Fruit fly (Drosophila melanogaster) S2 (cell line): Measurements from ENCODE around the gene CG18508.

ENCODE experiments used
- CG8478 ChIP-seq: fragments of >200 bp; optimal IDR thresholded peaks from 2 replicates; lab custom pipeline; 2018
- CTCF ChIP-seq, 2 experiments: fragments of >200 bp; optimal IDR thresholded peaks; 2 replicates each; lab custom pipeline; 2018

Gene CG18508

dm6 chrX:3162405-3163256 lies 10.3 kb downstream of the CG18508 start:
- TF ChIP-seq CG8478 (lab: Kevin White, UChicago), result no peak
- TF ChIP-seq CTCF (optimal IDR thresholded peaks at IDR 0.05; lab: Kevin White, UChicago), result peak in 1 of 2 experiments; percentile 6

DNA sequence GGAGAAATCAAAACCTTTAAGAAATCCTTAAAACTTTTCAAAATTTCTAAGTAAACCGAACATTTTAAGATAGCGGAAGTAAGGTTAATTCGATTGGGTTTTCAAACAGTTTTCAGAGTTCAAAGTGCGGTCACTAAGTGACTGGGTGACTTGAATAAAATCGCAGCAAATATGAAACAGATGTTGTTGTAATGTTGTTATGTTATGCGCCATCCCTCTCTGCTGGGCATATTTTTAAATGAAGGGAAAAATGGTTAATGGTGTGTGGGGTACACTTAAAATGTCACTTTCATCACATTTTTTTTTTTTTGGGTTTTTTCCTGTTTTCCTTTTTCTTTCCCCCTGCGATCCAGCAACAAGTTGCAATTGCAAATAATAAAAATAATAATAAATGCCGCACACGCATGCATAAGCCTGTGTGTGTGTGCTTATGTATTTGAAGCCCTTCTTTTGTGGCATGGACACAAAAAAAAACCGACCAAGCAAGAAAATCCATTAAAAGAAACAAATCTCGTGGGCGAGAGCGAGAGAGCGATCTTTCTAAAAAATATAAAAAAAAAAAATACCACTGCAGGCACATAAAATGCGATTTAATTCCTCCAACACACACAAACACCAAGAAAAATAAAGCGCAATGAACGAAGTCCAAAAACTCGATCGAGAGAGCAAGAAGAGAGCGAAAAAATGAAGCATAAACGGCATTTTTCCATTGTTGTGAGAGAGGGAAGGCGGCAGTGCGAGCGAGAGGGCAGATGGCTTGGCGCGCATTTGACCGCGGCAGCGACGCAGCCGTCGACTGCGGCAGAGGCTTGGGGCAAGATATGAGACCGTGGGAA lies 11.2 kb downstream of the CG18508 start:
- TF ChIP-seq CG8478 (lab: Kevin White, UChicago), result no peak
- TF ChIP-seq CTCF (optimal IDR thresholded peaks at IDR 0.05; lab: Kevin White, UChicago), result no peak

dm6 chrX:3158620-3159019 lies 14.3 kb downstream of the CG18508 start:
- TF ChIP-seq CTCF (optimal IDR thresholded peaks at IDR 0.05; lab: Kevin White, UChicago) (no peak), CG8478 (lab: Kevin White, UChicago) (no peak)

dm6 chrX:3157048-3157703 lies 15.8 kb downstream of the CG18508 start:
- TF ChIP-seq CG8478 (lab: Kevin White, UChicago) (no peak), CTCF (optimal IDR thresholded peaks at IDR 0.05; lab: Kevin White, UChicago) (no peak)

- TF ChIP-seq CG8478 (lab: Kevin White, UChicago), result no peak
- TF ChIP-seq CTCF (optimal IDR thresholded peaks at IDR 0.05; lab: Kevin White, UChicago), result no peak
Observed at dm6 chrX:3152280-3152679, 20.7 kb downstream of the CG18508 start.

DNA sequence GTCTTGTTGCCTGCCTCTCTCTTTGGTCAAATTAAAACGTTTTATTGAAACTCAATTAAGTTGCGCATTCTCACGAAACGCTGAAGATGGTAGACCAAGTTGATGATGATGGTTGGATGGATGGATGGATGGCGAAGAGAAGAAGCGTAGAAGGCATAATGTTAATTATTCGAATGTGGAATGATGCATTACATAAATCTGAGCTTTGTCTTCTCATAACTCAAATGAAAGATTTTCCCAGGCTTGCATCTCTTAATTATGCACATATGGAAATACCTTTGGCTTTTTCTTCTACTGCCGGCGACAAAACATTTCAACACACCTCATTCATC lies 21.5 kb downstream of the CG18508 start:
- TF ChIP-seq CG8478 (lab: Kevin White, UChicago) (no peak), CTCF (optimal IDR thresholded peaks at IDR 0.05; lab: Kevin White, UChicago) (no peak)

DNA sequence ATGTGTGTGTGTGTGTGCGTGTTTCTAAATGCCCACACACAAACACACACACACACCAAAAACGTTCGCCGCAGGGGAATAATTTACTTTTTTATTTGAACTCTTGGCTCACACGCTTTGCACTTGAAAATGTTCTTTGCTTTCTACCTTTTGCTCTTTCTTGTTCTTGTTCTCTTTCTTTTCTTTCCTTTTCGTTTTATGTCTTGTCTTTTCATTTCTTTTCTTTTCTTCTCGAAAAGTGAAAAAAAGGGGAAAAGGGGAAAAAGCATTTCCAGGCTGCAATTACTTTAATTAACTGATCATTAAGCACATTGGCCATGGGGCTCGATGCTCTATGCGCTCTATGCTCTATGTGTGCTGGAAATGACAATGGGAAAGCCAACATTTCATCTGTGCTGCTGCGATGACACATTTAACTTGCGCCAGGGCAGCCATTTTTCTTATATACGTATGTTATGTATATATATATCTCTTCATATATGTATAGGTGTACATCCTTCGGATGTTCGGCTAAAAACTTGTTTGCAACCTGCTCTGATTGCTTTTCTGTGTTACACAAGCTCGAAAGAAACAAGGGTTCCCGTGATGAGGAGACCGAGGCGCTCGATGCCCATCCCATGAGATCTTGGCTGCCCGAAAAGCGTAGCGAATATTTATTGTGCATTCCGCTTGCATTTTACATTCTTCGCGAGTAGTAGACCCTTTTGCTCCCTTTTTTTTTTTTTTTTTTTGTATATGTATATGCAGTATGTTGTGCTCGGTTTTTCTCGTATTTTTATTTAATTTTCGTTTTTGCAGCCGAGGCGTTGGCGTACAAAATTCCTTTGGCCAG lies 22.1 kb downstream of the CG18508 start:
- no peak for TF ChIP-seq CTCF (optimal IDR thresholded peaks at IDR 0.05; lab: Kevin White, UChicago)
- TF ChIP-seq CG8478 (lab: Kevin White, UChicago), result no peak

DNA sequence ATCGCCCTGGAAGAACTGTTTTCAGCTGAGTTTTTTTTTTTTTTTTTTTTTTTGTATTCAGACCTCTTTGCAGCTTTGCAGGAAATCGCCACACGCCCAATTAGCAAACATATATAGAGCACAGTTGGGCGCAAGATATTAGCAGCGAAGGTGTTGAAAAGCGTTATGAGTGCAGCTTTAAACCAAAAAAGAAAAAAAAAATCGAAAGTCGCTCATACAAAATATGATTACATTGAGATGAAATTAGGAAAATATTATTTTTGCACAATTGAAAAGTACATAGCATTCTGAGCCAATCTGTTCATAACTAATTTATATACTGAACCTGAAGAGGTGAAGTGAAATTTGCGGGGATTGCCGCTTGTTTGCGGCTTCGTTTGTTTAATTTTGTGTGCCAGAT lies 25.9 kb downstream of the CG18508 start:
- TF ChIP-seq CG8478 (lab: Kevin White, UChicago) (no peak), CTCF (optimal IDR thresholded peaks at IDR 0.05; lab: Kevin White, UChicago) (no peak)

- no peak for TF ChIP-seq CTCF (optimal IDR thresholded peaks at IDR 0.05; lab: Kevin White, UChicago)
- TF ChIP-seq CG8478 (lab: Kevin White, UChicago), result no peak
Observed at dm6 chrX:3143235-3144030, 29.5 kb downstream of the CG18508 start.

dm6 chrX:3142090-3142489 lies 30.9 kb downstream of the CG18508 start:
- TF ChIP-seq CG8478 (lab: Kevin White, UChicago) (no peak), CTCF (optimal IDR thresholded peaks at IDR 0.05; lab: Kevin White, UChicago) (no peak)

- TF ChIP-seq CTCF (optimal IDR thresholded peaks at IDR 0.05; lab: Kevin White, UChicago) (no peak), CG8478 (lab: Kevin White, UChicago) (no peak)
Observed at dm6 chrX:3140809-3141208, 32.1 kb downstream of the CG18508 start.

DNA sequence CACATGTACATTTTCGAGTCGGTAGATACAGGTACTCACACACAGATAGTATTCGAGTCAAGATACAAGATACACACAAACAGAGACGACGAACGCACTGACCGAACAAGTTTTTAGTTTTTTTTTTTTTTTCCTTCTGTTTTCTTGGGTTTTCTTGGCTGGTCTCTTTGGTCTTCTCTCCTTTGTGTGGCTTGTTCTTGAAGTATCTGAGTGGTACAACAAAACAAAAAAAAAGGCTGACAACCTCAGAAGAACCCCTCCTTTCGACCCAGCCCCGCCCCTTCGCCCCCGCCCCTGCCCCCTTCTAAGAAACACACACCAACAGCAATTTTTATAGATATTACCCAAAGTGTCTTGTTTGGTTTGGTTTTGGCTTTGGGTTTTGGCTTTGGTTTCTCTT lies 33.0 kb downstream of the CG18508 start:
- TF ChIP-seq CTCF (optimal IDR thresholded peaks at IDR 0.05; lab: Kevin White, UChicago) (no peak), CG8478 (lab: Kevin White, UChicago) (no peak)

- TF ChIP-seq CG8478 (lab: Kevin White, UChicago) (no peak), CTCF (optimal IDR thresholded peaks at IDR 0.05; lab: Kevin White, UChicago) (no peak)
Observed at dm6 chrX:3137853-3138418, 35.0 kb downstream of the CG18508 start.
